Fruit fly (Drosophila melanogaster) whole organism, embryonic: ENCODE measurements around the gene CG31871.
A peak's percentile ranks its signal among the peaks of the same experiment; 100 is the strongest.

Source experiments
- Blimp-1 ChIP-seq: fragments of 200-800 bp; sonication (Bioruptor generic); optimal IDR thresholded peaks from 3 replicates; lab custom pipeline; 2018; ENCODE audit warnings: missing biosample characterization, missing genetic modification characterization, mild to moderate bottlenecking, moderate library complexity, missing genetic modification reagents
- CG10147 ChIP-seq: fragments of 200-800 bp; sonication (Bioruptor generic); optimal IDR thresholded peaks from 2 replicates; lab custom pipeline; 2019; ENCODE audit warnings: missing biosample characterization, mild to moderate bottlenecking, missing genetic modification characterization, moderate library complexity
- CG10274 ChIP-seq: fragments of 200-800 bp; sonication (Bioruptor generic); optimal IDR thresholded peaks from 3 replicates; lab custom pipeline; 2017; ENCODE audit warnings: missing biosample characterization, mild to moderate bottlenecking, missing genetic modification characterization
- CG12219 ChIP-seq: fragments of 200-800 bp; sonication (Bioruptor generic); optimal IDR thresholded peaks from 3 replicates; lab custom pipeline; 2018; ENCODE audit warnings: missing biosample characterization, mild to moderate bottlenecking, missing genetic modification characterization
- CG12769 ChIP-seq: fragments of 200-800 bp; sonication (Bioruptor generic); optimal IDR thresholded peaks from 2 replicates; lab custom pipeline; 2019; ENCODE audit warnings: missing biosample characterization, mild to moderate bottlenecking, missing genetic modification characterization, moderate library complexity
- CG15601 ChIP-seq: fragments of 200-800 bp; sonication (Bioruptor generic); optimal IDR thresholded peaks from 3 replicates; lab custom pipeline; 2019; ENCODE audit warnings: missing biosample characterization, mild to moderate bottlenecking, missing genetic modification characterization, moderate library complexity
- CG17359 ChIP-seq: fragments of 200-800 bp; sonication (Bioruptor generic); optimal IDR thresholded peaks from 3 replicates; lab custom pipeline; 2018; ENCODE audit warnings: missing biosample characterization, mild to moderate bottlenecking, missing genetic modification characterization, moderate library complexity
- CG18476 ChIP-seq: fragments of 200-800 bp; sonication (Bioruptor generic); optimal IDR thresholded peaks from 2 replicates; lab custom pipeline; 2016; ENCODE audit warnings: missing biosample characterization, mild to moderate bottlenecking, missing genetic modification characterization
- CG18619 ChIP-seq: fragments of 200-800 bp; sonication (Bioruptor generic); optimal IDR thresholded peaks from 3 replicates; lab custom pipeline; 2017; ENCODE audit warnings: missing biosample characterization, mild to moderate bottlenecking, missing genetic modification characterization
- CG2875 ChIP-seq: fragments of 200-800 bp; sonication (Bioruptor generic); optimal IDR thresholded peaks from 2 replicates; lab custom pipeline; 2017; ENCODE audit warnings: missing biosample characterization, mild to moderate bottlenecking, missing genetic modification characterization, missing genetic modification reagents
- CG2889 ChIP-seq: fragments of 200-800 bp; sonication (Bioruptor generic); IDR thresholded peaks from 3 replicates; pipeline ENCODE4 v1.3.6; 2022; ENCODE audit warnings: missing biosample characterization, missing genetic modification characterization
- CG3281 ChIP-seq: fragments of 200-800 bp; sonication (Bioruptor generic); optimal IDR thresholded peaks from 3 replicates; lab custom pipeline; 2017; ENCODE audit warnings: missing biosample characterization, mild to moderate bottlenecking, missing genetic modification characterization
- CG3838 ChIP-seq: fragments of 200-800 bp; sonication (Bioruptor generic); optimal IDR thresholded peaks from 3 replicates; lab custom pipeline; 2016; ENCODE audit warnings: missing biosample characterization, missing genetic modification characterization
- CG3847 ChIP-seq: fragments of 200-800 bp; sonication (Bioruptor generic); IDR thresholded peaks from 2 replicates; pipeline ENCODE4 v1.3.6; 2022; ENCODE audit warnings: missing biosample characterization, missing genetic modification characterization
- CG43689 ChIP-seq: fragments of 200-800 bp; sonication (Bioruptor generic); IDR thresholded peaks from 2 replicates; pipeline ENCODE4 v1.3.6; 2022; ENCODE audit warnings: missing biosample characterization, missing genetic modification characterization
- CG7839 ChIP-seq: fragments of 200-800 bp; sonication (Bioruptor generic); optimal IDR thresholded peaks from 3 replicates; lab custom pipeline; 2018; ENCODE audit warnings: missing biosample characterization, mild to moderate bottlenecking, missing genetic modification characterization, moderate library complexity
- CG8388 ChIP-seq: fragments of 200-800 bp; sonication (Bioruptor generic); optimal IDR thresholded peaks from 2 replicates; lab custom pipeline; 2019; ENCODE audit warnings: missing biosample characterization, mild to moderate bottlenecking, missing genetic modification characterization, moderate library complexity
- Elba2 ChIP-seq: fragments of 200-800 bp; sonication (Bioruptor generic); optimal IDR thresholded peaks from 3 replicates; lab custom pipeline; 2016; ENCODE audit warnings: missing biosample characterization, missing genetic modification characterization
- Fer1 ChIP-seq: fragments of 200-800 bp; sonication (Bioruptor generic); optimal IDR thresholded peaks from 2 replicates; lab custom pipeline; 2017; ENCODE audit warnings: missing biosample characterization, mild to moderate bottlenecking, missing genetic modification characterization
- Fer3 ChIP-seq: fragments of 200-800 bp; sonication (Bioruptor generic); optimal IDR thresholded peaks from 2 replicates; lab custom pipeline; 2018; ENCODE audit warnings: missing biosample characterization, mild to moderate bottlenecking, missing genetic modification characterization, moderate library complexity
- Hmr ChIP-seq: fragments of 200-800 bp; sonication (Bioruptor generic); optimal IDR thresholded peaks from 3 replicates; lab custom pipeline; 2017; ENCODE audit warnings: mild to moderate bottlenecking, missing biosample characterization, missing genetic modification reagents, missing genetic modification characterization
- Kr ChIP-seq: fragments of 200-800 bp; sonication (Bioruptor generic); optimal IDR thresholded peaks from 2 replicates; lab custom pipeline; 2017; ENCODE audit warnings: missing biosample characterization, mild to moderate bottlenecking, missing genetic modification characterization
- Lhr ChIP-seq: fragments of 200-800 bp; sonication (Bioruptor generic); optimal IDR thresholded peaks from 3 replicates; lab custom pipeline; 2017; ENCODE audit warnings: mild to moderate bottlenecking, missing biosample characterization, missing genetic modification reagents, missing genetic modification characterization
- Lim3 ChIP-seq: fragments of 200-800 bp; sonication (Bioruptor generic); IDR thresholded peaks from 2 replicates; pipeline ENCODE4 v1.3.6; 2022; ENCODE audit warnings: missing biosample characterization, missing genetic modification characterization
- MBD-R2 ChIP-seq: fragments of 200-800 bp; sonication (Bioruptor generic); IDR thresholded peaks from 2 replicates; pipeline ENCODE4 v1.3.6; 2022; ENCODE audit warnings: missing biosample characterization, missing genetic modification characterization
- MTF-1 ChIP-seq: fragments of 200-800 bp; sonication (Bioruptor generic); optimal IDR thresholded peaks from 2 replicates; lab custom pipeline; 2018; ENCODE audit warnings: missing biosample characterization, mild to moderate bottlenecking, missing genetic modification characterization, borderline replicate concordance
- Mes4 ChIP-seq: fragments of 200-800 bp; sonication (Bioruptor generic); optimal IDR thresholded peaks from 2 replicates; lab custom pipeline; 2016; ENCODE audit warnings: missing biosample characterization, missing genetic modification characterization
- NC2α ChIP-seq: fragments of 200-800 bp; sonication (Bioruptor generic); optimal IDR thresholded peaks from 2 replicates; lab custom pipeline; 2016; ENCODE audit warnings: missing biosample characterization, missing genetic modification characterization
- Ravus ChIP-seq: fragments of 200-800 bp; sonication (Bioruptor generic); IDR thresholded peaks from 2 replicates; pipeline ENCODE4 v1.3.6; 2022; ENCODE audit warnings: missing biosample characterization, missing genetic modification characterization
- Sry-β ChIP-seq: fragments of 200-800 bp; sonication (Bioruptor generic); optimal IDR thresholded peaks from 2 replicates; lab custom pipeline; 2018; ENCODE audit warnings: missing biosample characterization, mild to moderate bottlenecking, missing genetic modification characterization, moderate library complexity
- ase ChIP-seq: fragments of 200-800 bp; sonication (Bioruptor generic); IDR thresholded peaks from 3 replicates; pipeline ENCODE4 v1.3.6; 2022; ENCODE audit warnings: missing biosample characterization, missing genetic modification characterization
- bab2 ChIP-seq: fragments of 200-800 bp; sonication (Bioruptor generic); optimal IDR thresholded peaks from 2 replicates; lab custom pipeline; 2016; ENCODE audit warnings: missing biosample characterization, missing genetic modification characterization
- dmrt11E ChIP-seq: fragments of 200-800 bp; sonication (Bioruptor generic); optimal IDR thresholded peaks from 3 replicates; lab custom pipeline; 2018; ENCODE audit warnings: missing biosample characterization, mild to moderate bottlenecking, missing genetic modification characterization, moderate library complexity
- ems ChIP-seq: fragments of 200-800 bp; sonication (Bioruptor generic); optimal IDR thresholded peaks from 3 replicates; lab custom pipeline; 2016; ENCODE audit warnings: missing biosample characterization, missing genetic modification characterization
- gcm2 ChIP-seq: fragments of 200-800 bp; sonication (Bioruptor generic); optimal IDR thresholded peaks from 2 replicates; lab custom pipeline; 2016; ENCODE audit warnings: missing biosample characterization, missing genetic modification characterization
- gfzf ChIP-seq: fragments of 200-800 bp; sonication (Bioruptor generic); optimal IDR thresholded peaks from 2 replicates; lab custom pipeline; 2016; ENCODE audit warnings: missing biosample characterization, mild to moderate bottlenecking, missing genetic modification characterization, moderate library complexity
- grau ChIP-seq: fragments of 200-800 bp; optimal IDR thresholded peaks from 3 replicates; lab custom pipeline; 2019; ENCODE audit warnings: missing biosample characterization, mild to moderate bottlenecking, missing genetic modification characterization, moderate library complexity
- gt ChIP-seq: fragments of 200-800 bp; sonication (Bioruptor generic); IDR thresholded peaks from 2 replicates; pipeline ENCODE4 v1.3.6; 2022; ENCODE audit warnings: missing biosample characterization, missing genetic modification characterization
- lab ChIP-seq: fragments of 200-800 bp; sonication (Bioruptor generic); optimal IDR thresholded peaks from 3 replicates; lab custom pipeline; 2017; ENCODE audit warnings: missing biosample characterization, missing genetic modification characterization, mild to moderate bottlenecking, moderate library complexity, missing genetic modification reagents
- nerfin-1 ChIP-seq: fragments of 200-800 bp; sonication (Bioruptor generic); optimal IDR thresholded peaks from 3 replicates; lab custom pipeline; 2019; ENCODE audit warnings: missing biosample characterization, mild to moderate bottlenecking, missing genetic modification characterization, moderate library complexity
- nmo ChIP-seq: fragments of 200-800 bp; sonication (Bioruptor generic); optimal IDR thresholded peaks from 2 replicates; lab custom pipeline; 2018; ENCODE audit warnings: missing biosample characterization, mild to moderate bottlenecking, missing genetic modification characterization, moderate library complexity
- odd ChIP-seq: fragments of 200-800 bp; sonication (Bioruptor generic); optimal IDR thresholded peaks from 2 replicates; lab custom pipeline; 2017; ENCODE audit warnings: missing biosample characterization, mild to moderate bottlenecking, missing genetic modification characterization
- repo ChIP-seq: fragments of 200-800 bp; sonication (Bioruptor generic); optimal IDR thresholded peaks from 2 replicates; lab custom pipeline; 2016; ENCODE audit warnings: missing biosample characterization, missing genetic modification characterization
- sens ChIP-seq: fragments of 200-800 bp; sonication (Bioruptor generic); peaks from one replicate; lab custom pipeline; 2016; ENCODE audit warnings: missing biosample characterization, missing genetic modification characterization
- sima ChIP-seq: fragments of 200-800 bp; sonication (Bioruptor generic); optimal IDR thresholded peaks from 2 replicates; lab custom pipeline; 2016; ENCODE audit warnings: missing biosample characterization, missing genetic modification characterization
- tap ChIP-seq: fragments of 200-800 bp; optimal IDR thresholded peaks from 3 replicates; lab custom pipeline; 2019; ENCODE audit warnings: missing biosample characterization, mild to moderate bottlenecking, missing genetic modification characterization, moderate library complexity
- tna ChIP-seq: fragments of 200-800 bp; sonication (Bioruptor generic); IDR thresholded peaks from 2 replicates; pipeline ENCODE4 v1.3.6; 2022; ENCODE audit warnings: missing biosample characterization, missing genetic modification characterization; ENCODE audit not compliant: partially characterized antibody
- trh ChIP-seq: fragments of 200-800 bp; sonication (Bioruptor generic); optimal IDR thresholded peaks from 2 replicates; lab custom pipeline; 2016; ENCODE audit warnings: missing biosample characterization, missing genetic modification characterization
- tx ChIP-seq: fragments of 200-800 bp; sonication (Bioruptor generic); optimal IDR thresholded peaks from 2 replicates; lab custom pipeline; 2016; ENCODE audit warnings: missing biosample characterization, missing genetic modification characterization
- wor ChIP-seq: fragments of 200-800 bp; sonication (Bioruptor generic); IDR thresholded peaks from 2 replicates; pipeline ENCODE4 v1.3.6; 2022; ENCODE audit warnings: missing biosample characterization, missing genetic modification characterization

Gene CG31871

dm6 chr2L:10703281-10703680 lies 41.4 kb downstream of the CG31871 start, which contains the start of gene CG6415 (continued):
- peak; percentile 48 for TF ChIP-seq CG18476 (GFP tag; lab: Kevin White, UChicago)
- TF ChIP-seq gt: no peak
- TF ChIP-seq Elba2 (GFP tag; lab: Kevin White, UChicago): no peak
- peak; percentile 44 for TF ChIP-seq CG10274 (GFP tag; lab: Kevin White, UChicago)
- peak; percentile 53 for TF ChIP-seq CG10147 (GFP tag; lab: Kevin White, UChicago)
- peak; percentile 73; the same call in 2 of the 3 replicates for TF ChIP-seq ase (GFP tag; lab: Robert Waterston, UW)
- no peak for TF ChIP-seq CG43689
- TF ChIP-seq CG12769 (tag; lab: Kevin White, UChicago): peak; percentile 78
- TF ChIP-seq CG18619 (GFP tag; lab: Kevin White, UChicago): peak; percentile 50
- peak; percentile 72 for TF ChIP-seq CG8388 (GFP tag; lab: Kevin White, UChicago)
- TF ChIP-seq trh: no peak
- TF ChIP-seq nerfin-1: no peak
- TF ChIP-seq tx (GFP tag; lab: Kevin White, UChicago): peak; percentile 15
- peak; percentile 87 for TF ChIP-seq CG7839 (tag; lab: Kevin White, UChicago)
- TF ChIP-seq Lhr (GFP tag; lab: Kevin White, UChicago): peak; percentile 1
- peak; percentile 73 for TF ChIP-seq tap
- peak; percentile 73 for TF ChIP-seq bab2 (GFP tag; lab: Kevin White, UChicago)
- TF ChIP-seq ems: peak; percentile 68
- TF ChIP-seq gcm2 (GFP tag; lab: Kevin White, UChicago): no peak
- no peak for TF ChIP-seq Kr
- peak; percentile 50; the same call in 1 of the 3 replicates for TF ChIP-seq CG2889 (GFP tag; lab: Robert Waterston, UW)
- no peak for TF ChIP-seq gfzf (GFP tag; lab: Kevin White, UChicago)
- TF ChIP-seq sima (GFP tag; lab: Kevin White, UChicago): peak; percentile 11
- TF ChIP-seq Ravus (GFP tag; lab: Robert Waterston, UW): peak; percentile 4; the same call in 1 of the 2 replicates
- TF ChIP-seq sens: peak; percentile 94
- no peak for TF ChIP-seq Sry-β (GFP tag; lab: Kevin White, UChicago)
- peak; percentile 54 for TF ChIP-seq Mes4 (GFP tag; lab: Kevin White, UChicago)
- peak; percentile 60 for TF ChIP-seq CG2875
- TF ChIP-seq odd: peak; percentile 30
- TF ChIP-seq Blimp-1: peak; percentile 74
- TF ChIP-seq wor: 0 out of 2 replicates have a peak, but pooled peaks have one; percentile 30
- peak; percentile 64 for TF ChIP-seq CG12219 (GFP tag; lab: Kevin White, UChicago)
- no peak for TF ChIP-seq MBD-R2
- TF ChIP-seq CG15601 (tag; lab: Kevin White, UChicago): peak; percentile 55
- TF ChIP-seq CG3838 (GFP tag; lab: Kevin White, UChicago): no peak
- TF ChIP-seq nmo (GFP tag; lab: Kevin White, UChicago): peak; percentile 81
- TF ChIP-seq CG3847 (GFP tag; lab: Robert Waterston, UW): peak; percentile 54
- TF ChIP-seq dmrt11E: peak; percentile 80
- TF ChIP-seq repo (GFP tag; lab: Kevin White, UChicago): peak; percentile 66
- peak; percentile 47 for TF ChIP-seq NC2α
- TF ChIP-seq Lim3 (GFP tag; lab: Robert Waterston, UW): no peak
- TF ChIP-seq tna (GFP tag; lab: Robert Waterston, UW): no peak
- TF ChIP-seq grau (tag; lab: Kevin White, UChicago): peak; percentile 81
- TF ChIP-seq Fer1 (GFP tag; lab: Kevin White, UChicago): no peak
- peak; percentile 72 for TF ChIP-seq Hmr (GFP tag; lab: Kevin White, UChicago)
- peak; percentile 76 for TF ChIP-seq CG3281 (GFP tag; lab: Kevin White, UChicago)
- TF ChIP-seq CG17359: peak; percentile 77
- peak; percentile 85 for TF ChIP-seq lab (GFP tag; lab: Kevin White, UChicago)
- TF ChIP-seq Fer3 (tag; lab: Kevin White, UChicago): peak; percentile 75
- peak; percentile 50 for TF ChIP-seq MTF-1
